Fruit fly (Drosophila melanogaster) whole organism, embryonic: ENCODE data around the gene CG6972.
A peak's percentile ranks its signal among the peaks of the same experiment; 100 is the strongest.

Experiments
- Bteb2 ChIP-seq: fragments of 200-800 bp; sonication (Bioruptor generic); optimal IDR thresholded peaks from 2 replicates; lab custom pipeline; 2016; ENCODE audit warnings: missing biosample characterization, missing genetic modification characterization
- CG1024 ChIP-seq: fragments of 200-800 bp; sonication (Bioruptor generic); IDR thresholded peaks from 2 replicates; pipeline ENCODE4 v1.3.6; 2022; ENCODE audit warnings: missing biosample characterization, missing genetic modification characterization
- CG10654 ChIP-seq: fragments of 200-800 bp; sonication (Bioruptor generic); optimal IDR thresholded peaks from 2 replicates; lab custom pipeline; 2016; ENCODE audit warnings: missing biosample characterization, missing genetic modification characterization
- CG10979 ChIP-seq: fragments of 200-800 bp; sonication (Bioruptor generic); optimal IDR thresholded peaks from 2 replicates; lab custom pipeline; 2018; ENCODE audit warnings: missing biosample characterization, mild to moderate bottlenecking, missing genetic modification characterization, moderate library complexity
- CG15073 ChIP-seq: fragments of 200-800 bp; sonication (Bioruptor generic); optimal IDR thresholded peaks from 2 replicates; lab custom pipeline; 2016; ENCODE audit warnings: missing biosample characterization, missing genetic modification characterization
- CG15696 ChIP-seq: fragments of 200-800 bp; sonication (Bioruptor generic); optimal IDR thresholded peaks from 2 replicates; lab custom pipeline; 2019; ENCODE audit warnings: missing biosample characterization, mild to moderate bottlenecking, missing genetic modification characterization, moderate library complexity
- CG1832 ChIP-seq: fragments of 200-800 bp; sonication (Bioruptor generic); optimal IDR thresholded peaks from 2 replicates; lab custom pipeline; 2017; ENCODE audit warnings: missing biosample characterization, mild to moderate bottlenecking, missing genetic modification characterization, inconsistent platforms
- CG2712 ChIP-seq: fragments of 200-800 bp; optimal IDR thresholded peaks from 3 replicates; lab custom pipeline; 2019; ENCODE audit warnings: missing biosample characterization, mild to moderate bottlenecking, missing genetic modification characterization, moderate library complexity
- CG2875 ChIP-seq: fragments of 200-800 bp; sonication (Bioruptor generic); optimal IDR thresholded peaks from 2 replicates; lab custom pipeline; 2017; ENCODE audit warnings: missing biosample characterization, mild to moderate bottlenecking, missing genetic modification characterization, missing genetic modification reagents
- CG31224 ChIP-seq: fragments of 200-800 bp; sonication (Bioruptor generic); IDR thresholded peaks from 2 replicates; pipeline ENCODE4 v1.3.6; 2022; ENCODE audit warnings: missing biosample characterization, missing genetic modification characterization
- CG3163 ChIP-seq: fragments of 200-800 bp; sonication (Bioruptor generic); optimal IDR thresholded peaks from 3 replicates; lab custom pipeline; 2016; ENCODE audit warnings: missing biosample characterization, missing genetic modification characterization
- CG32532 ChIP-seq: fragments of 200-800 bp; sonication (Bioruptor generic); IDR thresholded peaks from 2 replicates; pipeline ENCODE4 v1.3.6; 2022; ENCODE audit warnings: missing biosample characterization, missing genetic modification characterization
- CG34422 ChIP-seq: fragments of 200-800 bp; sonication (Bioruptor generic); IDR thresholded peaks from 3 replicates; pipeline ENCODE4 v1.3.6; 2022; ENCODE audit warnings: missing biosample characterization, missing genetic modification characterization
- CG3995 ChIP-seq: fragments of 200-800 bp; sonication (Bioruptor generic); optimal IDR thresholded peaks from 3 replicates; lab custom pipeline; 2016; ENCODE audit warnings: missing biosample characterization, missing genetic modification characterization
- CG4424 ChIP-seq: fragments of 200-800 bp; sonication (Bioruptor generic); optimal IDR thresholded peaks from 3 replicates; lab custom pipeline; 2016; ENCODE audit warnings: missing biosample characterization, missing genetic modification characterization
- CG5953 ChIP-seq: fragments of 200-800 bp; sonication (Bioruptor generic); IDR thresholded peaks from 2 replicates; pipeline ENCODE4 v1.3.6; 2022; ENCODE audit warnings: missing biosample characterization, missing genetic modification characterization
- CG6254 ChIP-seq: fragments of 200-800 bp; sonication (Bioruptor generic); optimal IDR thresholded peaks from 3 replicates; lab custom pipeline; 2017; ENCODE audit warnings: mild to moderate bottlenecking, missing biosample characterization, missing genetic modification reagents, missing genetic modification characterization
- CG7556 ChIP-seq: fragments of 200-800 bp; sonication (Bioruptor generic); optimal IDR thresholded peaks from 2 replicates; lab custom pipeline; 2017; ENCODE audit warnings: missing biosample characterization, mild to moderate bottlenecking, missing genetic modification characterization
- CG8290 ChIP-seq, 3 experiments: fragments of 200-800 bp; sonication (Bioruptor generic); optimal IDR thresholded peaks; 2 replicates each; lab custom pipeline; 2016 to 2019; ENCODE audit warnings: missing biosample characterization in 3 of 3, missing genetic modification characterization in 3 of 3, mild to moderate bottlenecking in 2 of 3, moderate library complexity in 1 of 3
- CG8359 ChIP-seq: fragments of 200-800 bp; sonication (Bioruptor generic); optimal IDR thresholded peaks from 2 replicates; lab custom pipeline; 2017; ENCODE audit warnings: missing biosample characterization, mild to moderate bottlenecking, missing genetic modification characterization, borderline replicate concordance
- CG8478 ChIP-seq: fragments of >200 bp; optimal IDR thresholded peaks from 2 replicates; lab custom pipeline; 2018
- CG8765 ChIP-seq: fragments of 200-800 bp; sonication (Bioruptor generic); IDR thresholded peaks from 2 replicates; pipeline ENCODE4 v1.3.6; 2022; ENCODE audit warnings: missing biosample characterization, missing genetic modification characterization
- ERR ChIP-seq: fragments of 200-800 bp; sonication (Bioruptor generic); optimal IDR thresholded peaks from 2 replicates; lab custom pipeline; 2016; ENCODE audit warnings: missing biosample characterization, missing genetic modification characterization
- Gug ChIP-seq: fragments of 200-800 bp; sonication (Bioruptor generic); IDR thresholded peaks from 4 replicates; pipeline ENCODE4 v1.3.6; 2022; ENCODE audit warnings: missing biosample characterization, missing genetic modification characterization
- Hey ChIP-seq: fragments of 200-800 bp; sonication (Bioruptor generic); optimal IDR thresholded peaks from 3 replicates; lab custom pipeline; 2018; ENCODE audit warnings: missing biosample characterization, mild to moderate bottlenecking, missing genetic modification characterization
- HmgZ ChIP-seq: fragments of 200-800 bp; sonication (Bioruptor generic); optimal IDR thresholded peaks from 2 replicates; lab custom pipeline; 2018; ENCODE audit warnings: missing biosample characterization, mild to moderate bottlenecking, missing genetic modification characterization
- Lim3 ChIP-seq: fragments of 200-800 bp; sonication (Bioruptor generic); IDR thresholded peaks from 2 replicates; pipeline ENCODE4 v1.3.6; 2022; ENCODE audit warnings: missing biosample characterization, missing genetic modification characterization
- Lpt ChIP-seq: fragments of >200 bp; optimal IDR thresholded peaks from 2 replicates; lab custom pipeline; 2018; ENCODE audit warnings: missing biosample characterization, missing genetic modification characterization
- Max ChIP-seq: fragments of 200-800 bp; sonication (Bioruptor generic); optimal IDR thresholded peaks from 2 replicates; lab custom pipeline; 2016; ENCODE audit warnings: missing biosample characterization, mild to moderate bottlenecking, missing genetic modification characterization
- Neu2 ChIP-seq: fragments of 200-800 bp; sonication (Bioruptor generic); optimal IDR thresholded peaks from 3 replicates; lab custom pipeline; 2016; ENCODE audit warnings: missing biosample characterization, missing genetic modification characterization, borderline replicate concordance
- Oli ChIP-seq: fragments of 200-800 bp; sonication (Bioruptor generic); optimal IDR thresholded peaks from 2 replicates; lab custom pipeline; 2018; ENCODE audit warnings: missing biosample characterization, mild to moderate bottlenecking, missing genetic modification characterization, moderate library complexity
- Ravus ChIP-seq: fragments of 200-800 bp; sonication (Bioruptor generic); IDR thresholded peaks from 2 replicates; pipeline ENCODE4 v1.3.6; 2022; ENCODE audit warnings: missing biosample characterization, missing genetic modification characterization
- Tbp ChIP-seq: fragments of >200 bp; optimal IDR thresholded peaks from 2 replicates; lab custom pipeline; 2018; ENCODE audit warnings: missing biosample characterization, missing genetic modification characterization
- cg ChIP-seq: fragments of 200-800 bp; sonication (Bioruptor generic); optimal IDR thresholded peaks from 3 replicates; lab custom pipeline; 2019; ENCODE audit warnings: missing biosample characterization, mild to moderate bottlenecking, missing genetic modification characterization, moderate library complexity
- chif ChIP-seq, 2 experiments: fragments of 200-800 bp; sonication (Bioruptor generic); optimal IDR thresholded peaks; 3 replicates each; lab custom pipeline; 2016; ENCODE audit warnings: missing biosample characterization in 2 of 2, missing genetic modification characterization in 2 of 2
- chinmo ChIP-seq: fragments of 200-800 bp; sonication (Bioruptor generic); IDR thresholded peaks from 4 replicates; pipeline ENCODE4 v1.3.6; 2022; ENCODE audit warnings: missing biosample characterization, missing genetic modification characterization; ENCODE audit not compliant: partially characterized antibody
- dati ChIP-seq: fragments of 200-800 bp; sonication (Bioruptor generic); IDR thresholded peaks from 2 replicates; pipeline ENCODE4 v1.3.6; 2022; ENCODE audit warnings: missing biosample characterization, missing genetic modification characterization
- dysf ChIP-seq: fragments of 200-800 bp; sonication (Bioruptor generic); IDR thresholded peaks from 3 replicates; pipeline ENCODE4 v1.3.6; 2022; ENCODE audit warnings: missing biosample characterization, missing genetic modification characterization
- grn ChIP-seq: fragments of 200-800 bp; sonication (Bioruptor generic); optimal IDR thresholded peaks from 3 replicates; lab custom pipeline; 2017; ENCODE audit warnings: missing biosample characterization, missing genetic modification characterization
- lmd ChIP-seq: fragments of 200-800 bp; sonication (Bioruptor generic); IDR thresholded peaks from 2 replicates; pipeline ENCODE4 v1.3.6; 2022; ENCODE audit warnings: missing biosample characterization, missing genetic modification characterization
- mirr ChIP-seq: fragments of 200-800 bp; sonication (Bioruptor generic); optimal IDR thresholded peaks from 3 replicates; lab custom pipeline; 2018; ENCODE audit warnings: missing biosample characterization, mild to moderate bottlenecking, missing genetic modification characterization
- onecut ChIP-seq: fragments of 200-800 bp; sonication (Bioruptor generic); IDR thresholded peaks from 2 replicates; pipeline ENCODE4 v1.3.6; 2022; ENCODE audit warnings: missing biosample characterization, missing genetic modification characterization
- pb ChIP-seq: fragments of 200-800 bp; sonication (Bioruptor generic); optimal IDR thresholded peaks from 3 replicates; lab custom pipeline; 2016; ENCODE audit warnings: missing biosample characterization, missing genetic modification characterization
- pho ChIP-seq: fragments of 200-800 bp; sonication (Bioruptor generic); optimal IDR thresholded peaks from 2 replicates; lab custom pipeline; 2016; ENCODE audit warnings: missing biosample characterization, missing genetic modification characterization
- pzg ChIP-seq: fragments of 200-800 bp; sonication (Bioruptor generic); optimal IDR thresholded peaks from 3 replicates; lab custom pipeline; 2018; ENCODE audit warnings: missing biosample characterization, mild to moderate bottlenecking, missing genetic modification characterization, moderate library complexity
- rib ChIP-seq: fragments of 200-800 bp; sonication (Bioruptor generic); IDR thresholded peaks from 2 replicates; pipeline ENCODE4 v1.3.6; 2022; ENCODE audit warnings: missing biosample characterization, missing genetic modification characterization
- sisA ChIP-seq: fragments of 200-800 bp; sonication (Bioruptor generic); IDR thresholded peaks from 2 replicates; pipeline ENCODE4 v1.3.6; 2022; ENCODE audit warnings: missing biosample characterization, missing genetic modification characterization
- tap ChIP-seq: fragments of 200-800 bp; optimal IDR thresholded peaks from 3 replicates; lab custom pipeline; 2019; ENCODE audit warnings: missing biosample characterization, mild to moderate bottlenecking, missing genetic modification characterization, moderate library complexity
- tll ChIP-seq, 2 experiments: fragments of 200-800 bp in 1 of 2; fragments of >200 bp in 1 of 2; sonication (Bioruptor generic) in 1 of 2; optimal IDR thresholded peaks; 2 replicates each; lab custom pipeline; 2017 to 2019; ENCODE audit warnings: missing biosample characterization in 2 of 2, missing genetic modification characterization in 2 of 2, mild to moderate bottlenecking in 1 of 2, moderate library complexity in 1 of 2
- tup ChIP-seq: fragments of 200-800 bp; sonication (Bioruptor generic); optimal IDR thresholded peaks from 2 replicates; lab custom pipeline; 2016; ENCODE audit warnings: missing biosample characterization, mild to moderate bottlenecking, missing genetic modification characterization, moderate library complexity
- zf30C ChIP-seq: fragments of 200-800 bp; sonication (Bioruptor generic); optimal IDR thresholded peaks from 3 replicates; lab custom pipeline; 2018; ENCODE audit warnings: missing biosample characterization, mild to moderate bottlenecking, missing genetic modification characterization

CG6972 gene

DNA sequence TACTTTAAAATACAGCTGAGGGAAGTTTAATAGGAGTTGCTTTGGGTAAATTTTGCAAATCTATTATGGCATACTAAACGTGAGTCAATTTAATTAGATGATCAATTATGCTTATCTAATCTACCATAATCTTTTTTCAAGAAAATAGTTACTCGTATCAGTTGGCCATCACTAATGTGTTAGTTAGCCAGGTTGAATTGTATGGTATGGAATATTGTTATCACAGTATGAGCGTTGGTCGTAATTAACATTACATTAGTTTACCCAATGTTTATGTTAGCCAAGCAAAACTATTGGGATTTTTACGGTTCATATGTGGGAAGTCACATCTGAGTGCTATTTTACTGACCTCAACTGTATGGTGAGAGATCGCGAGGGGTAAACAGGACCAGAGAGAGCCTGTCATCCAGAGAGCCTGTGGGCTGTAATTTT lies 28.3 kb upstream of the CG6972 start (continued):
- TF ChIP-seq zf30C (GFP tag; lab: Kevin White, UChicago) (no peak), CG32532 (GFP tag; lab: Robert Waterston, UW) (no peak), CG34422 (GFP tag; lab: Robert Waterston, UW) (no peak), Ravus (GFP tag; lab: Robert Waterston, UW) (no peak), pzg (no peak), Lpt (GFP tag; lab: Kevin White, UChicago) (no peak), CG10979 (tag; lab: Kevin White, UChicago) (peak; percentile 92), pho (GFP tag; lab: Kevin White, UChicago) (peak; percentile 48), Hey (no peak), pb (GFP tag; lab: Kevin White, UChicago) (peak; percentile 72), CG8359 (GFP tag; lab: Kevin White, UChicago) (peak; percentile 68), Tbp (GFP tag; lab: Kevin White, UChicago) (no peak), lmd (GFP tag; lab: Robert Waterston, UW) (peak; percentile 59), CG4424 (GFP tag; lab: Kevin White, UChicago) (peak; percentile 80), cg (GFP tag; lab: Kevin White, UChicago) (no peak), CG2875 (GFP tag; lab: Kevin White, UChicago) (peak; percentile 35), CG15696 (tag; lab: Kevin White, UChicago) (peak; percentile 96), Bteb2 (GFP tag; lab: Kevin White, UChicago) (peak; percentile 30), CG10654 (GFP tag; lab: Kevin White, UChicago) (peak; percentile 53), Lim3 (GFP tag; lab: Robert Waterston, UW) (no peak), dysf (GFP tag; lab: Robert Waterston, UW) (peak; percentile 55; the same call in 2 of the 3 replicates), CG1832 (no peak), CG5953 (GFP tag; lab: Robert Waterston, UW) (no peak), chif (GFP tag; optimal IDR thresholded peaks at IDR 0.05; lab: Kevin White, UChicago) (peak; percentile 73 to 89), CG3163 (GFP tag; lab: Kevin White, UChicago) (peak; percentile 55), Gug (GFP tag; lab: Robert Waterston, UW) (peak; percentile 44; the same call in 2 of the 4 replicates), tll (GFP tag; optimal IDR thresholded peaks at IDR 0.05; lab: Kevin White, UChicago) (peak in 1 of 2 experiments; percentile 96), HmgZ (tag; lab: Kevin White, UChicago) (peak; percentile 51), sisA (GFP tag; lab: Robert Waterston, UW) (no peak), Neu2 (GFP tag; lab: Kevin White, UChicago) (peak; percentile 69), mirr (GFP tag; lab: Kevin White, UChicago) (no peak), CG8478 (lab: Kevin White, UChicago) (no peak), chinmo (GFP tag; lab: Robert Waterston, UW) (no peak), ERR (peak; percentile 20), CG2712 (tag; lab: Kevin White, UChicago) (peak; percentile 91), onecut (GFP tag; lab: Robert Waterston, UW) (peak; percentile 26; the same call in 1 of the 2 replicates), Max (peak; percentile 62), CG31224 (GFP tag; lab: Robert Waterston, UW) (no peak), tup (GFP tag; lab: Kevin White, UChicago) (no peak), dati (GFP tag; lab: Robert Waterston, UW) (no peak), CG6254 (peak; percentile 69), CG1024 (GFP tag; lab: Robert Waterston, UW) (0 out of 2 replicates have a peak, but pooled peaks have one; percentile 2), CG7556 (GFP tag; lab: Kevin White, UChicago) (peak; percentile 85), CG8290 (GFP tag; optimal IDR thresholded peaks at IDR 0.05; lab: Kevin White, UChicago) (peak; percentile 83), CG8290 (tag; optimal IDR thresholded peaks at IDR 0.05; lab: Kevin White, UChicago) (peak in 1 of 2 experiments; percentile 81), grn (GFP tag; lab: Kevin White, UChicago) (peak; percentile 48), CG15073 (GFP tag; lab: Kevin White, UChicago) (peak; percentile 11), CG8765 (GFP tag; lab: Robert Waterston, UW) (peak; percentile 72), rib (GFP tag; lab: Robert Waterston, UW) (0 out of 2 replicates have a peak, but pooled peaks have one; percentile 11), CG3995 (GFP tag; lab: Kevin White, UChicago) (peak; percentile 18), Oli (tag; lab: Kevin White, UChicago) (peak; percentile 77), tap (tag; lab: Kevin White, UChicago) (peak; percentile 55)
